Worm (Caenorhabditis elegans) whole organism, L4 larva: Measurements from ENCODE around the gene crn-6.

Source experiments
- F37D6.2 ChIP-seq: sonication (generic microtip); optimal IDR thresholded peaks from 2 replicates; lab custom pipeline; 2016; ENCODE audit warnings: mild to moderate bottlenecking, missing genetic modification characterization, missing compliant biosample characterization
- T26A8.4 ChIP-seq: fragments of 200-800 bp; sonication (Bioruptor generic); IDR thresholded peaks from 2 replicates; pipeline ENCODE4 v1.3.6; 2022; ENCODE audit warnings: missing genetic modification characterization, missing compliant biosample characterization
- ZK546.5 ChIP-seq, 2 experiments: sonication (generic microtip); optimal IDR thresholded peaks; 2 replicates each; lab custom pipeline; 2017; ENCODE audit warnings: missing biosample characterization in 2 of 2, missing genetic modification characterization in 2 of 2
- aha-1 ChIP-seq: fragments of 150-350 bp; peaks from one replicate; lab custom pipeline; 2014; ENCODE audit warnings: missing biosample characterization, missing genetic modification characterization
- attf-4 ChIP-seq: sonication (generic microtip); optimal IDR thresholded peaks from 3 replicates; lab custom pipeline; 2017; ENCODE audit warnings: missing biosample characterization, missing genetic modification characterization
- ceh-32 ChIP-seq: sonication (generic microtip); optimal IDR thresholded peaks from 2 replicates; lab custom pipeline; 2016; ENCODE audit warnings: mild to moderate bottlenecking, missing genetic modification characterization, missing compliant biosample characterization; ENCODE audit not compliant: poor library complexity
- ceh-62 ChIP-seq: sonication (generic microtip); optimal IDR thresholded peaks from 2 replicates; lab custom pipeline; 2017; ENCODE audit warnings: missing biosample characterization, missing genetic modification characterization
- ces-1 ChIP-seq: fragments of 150-350 bp; sonication (generic microtip); optimal IDR thresholded peaks from 4 replicates; lab custom pipeline; 2014; ENCODE audit warnings: missing biosample characterization, missing genetic modification reagents, missing genetic modification characterization
- ctbp-1 ChIP-seq: fragments of 200-800 bp; sonication (Bioruptor generic); IDR thresholded peaks from 2 replicates; pipeline ENCODE4 v1.3.6; 2022; ENCODE audit warnings: missing genetic modification reagents, missing genetic modification characterization, missing compliant biosample characterization
- daf-16 ChIP-seq, 3 experiments: sonication (generic microtip); optimal IDR thresholded peaks; 2 replicates each; lab custom pipeline; 2016 to 2017; ENCODE audit warnings: missing genetic modification characterization in 3 of 3, missing genetic modification reagents in 3 of 3, mild to moderate bottlenecking in 2 of 3, missing compliant biosample characterization in 2 of 3, missing biosample characterization in 1 of 3, moderate library complexity in 1 of 3
- daf-8 ChIP-seq: fragments of 200-800 bp; sonication (Bioruptor generic); IDR thresholded peaks from 2 replicates; pipeline ENCODE4 v1.3.6; 2022; ENCODE audit warnings: missing genetic modification characterization, missing compliant biosample characterization
- dmd-9 ChIP-seq: fragments of 200-800 bp; sonication (Bioruptor generic); IDR thresholded peaks from 2 replicates; pipeline ENCODE4 v1.3.6; 2022; ENCODE audit warnings: missing genetic modification reagents, missing genetic modification characterization, missing compliant biosample characterization
- dpl-1 ChIP-seq: fragments of 150-350 bp; optimal IDR thresholded peaks from 2 replicates; lab custom pipeline; 2014; ENCODE audit warnings: missing biosample characterization, missing genetic modification reagents, missing genetic modification characterization
- egl-27 ChIP-seq: sonication (generic microtip); optimal IDR thresholded peaks from 3 replicates; lab custom pipeline; 2017; ENCODE audit warnings: missing biosample characterization, missing genetic modification reagents, missing genetic modification characterization
- fos-1 ChIP-seq: fragments of 150-350 bp; optimal IDR thresholded peaks from 2 replicates; lab custom pipeline; 2014; ENCODE audit warnings: missing biosample characterization, missing genetic modification characterization
- gei-8 ChIP-seq: fragments of 200-800 bp; sonication (Bioruptor generic); optimal IDR thresholded peaks from 2 replicates; lab custom pipeline; 2018; ENCODE audit warnings: mild to moderate bottlenecking, missing genetic modification characterization, missing compliant biosample characterization
- hif-1 ChIP-seq, 2 experiments: sonication (generic microtip); optimal IDR thresholded peaks; 2 replicates each; lab custom pipeline; 2016 to 2017; ENCODE audit warnings: missing compliant biosample characterization in 2 of 2, missing genetic modification characterization in 2 of 2, missing genetic modification reagents in 2 of 2, missing genotype in 2 of 2, mild to moderate bottlenecking in 1 of 2
- hlh-11 ChIP-seq: fragments of 200-800 bp; sonication (Bioruptor generic); optimal IDR thresholded peaks from 2 replicates; lab custom pipeline; 2018; ENCODE audit warnings: mild to moderate bottlenecking, missing genetic modification characterization, missing compliant biosample characterization
- hlh-30 ChIP-seq: sonication (generic microtip); optimal IDR thresholded peaks from 2 replicates; lab custom pipeline; 2017; ENCODE audit warnings: antibody characterized with exemption, mild to moderate bottlenecking, missing genetic modification characterization, missing compliant biosample characterization; ENCODE audit not compliant: insufficient read depth
- hmg-1.1 ChIP-seq: fragments of 200-800 bp; sonication (Bioruptor generic); IDR thresholded peaks from 2 replicates; pipeline ENCODE4 v1.3.6; 2022; ENCODE audit warnings: missing genetic modification reagents, missing genetic modification characterization, missing compliant biosample characterization
- lir-3 ChIP-seq: sonication (generic microtip); optimal IDR thresholded peaks from 2 replicates; lab custom pipeline; 2016; ENCODE audit warnings: mild to moderate bottlenecking, missing genetic modification characterization, missing compliant biosample characterization
- madf-5 ChIP-seq, 2 experiments: fragments of 200-800 bp; sonication (Bioruptor generic); IDR thresholded peaks; 2 replicates each; pipeline ENCODE4 v1.3.6; 2022; ENCODE audit warnings: missing compliant biosample characterization in 2 of 2, missing genetic modification characterization in 2 of 2
- mdt-29 ChIP-seq: fragments of 200-800 bp; sonication (Bioruptor generic); IDR thresholded peaks from 2 replicates; pipeline ENCODE4 v1.3.6; 2022; ENCODE audit warnings: missing genetic modification reagents, missing genetic modification characterization, missing compliant biosample characterization
- mep-1 ChIP-seq: fragments of 150-350 bp; sonication (generic microtip); optimal IDR thresholded peaks from 3 replicates; lab custom pipeline; 2014; ENCODE audit warnings: missing biosample characterization, missing genetic modification characterization
- mxl-2 ChIP-seq: fragments of 200-800 bp; sonication (Bioruptor generic); conservative IDR thresholded peaks from 2 replicates; pipeline ENCODE4 v1.3.6; 2022; ENCODE audit warnings: missing genetic modification reagents, missing genetic modification characterization, missing compliant biosample characterization
- mxl-3 ChIP-seq: fragments of 200-800 bp; sonication (Bioruptor generic); optimal IDR thresholded peaks from 2 replicates; lab custom pipeline; 2018; ENCODE audit warnings: mild to moderate bottlenecking, missing genetic modification characterization, missing compliant biosample characterization
- nhr-102 ChIP-seq: sonication (generic microtip); optimal IDR thresholded peaks from 2 replicates; lab custom pipeline; 2016; ENCODE audit warnings: mild to moderate bottlenecking, missing genetic modification characterization, moderate library complexity, missing compliant biosample characterization
- nhr-11 ChIP-seq: fragments of 150-350 bp; optimal IDR thresholded peaks from 2 replicates; lab custom pipeline; 2014; ENCODE audit warnings: missing biosample characterization, missing genetic modification characterization
- nhr-111 ChIP-seq: fragments of 200-800 bp; sonication (Bioruptor generic); optimal IDR thresholded peaks from 2 replicates; lab custom pipeline; 2018; ENCODE audit warnings: mild to moderate bottlenecking, missing genetic modification characterization, missing compliant biosample characterization
- nhr-25 ChIP-seq: sonication (generic microtip); optimal IDR thresholded peaks from 2 replicates; lab custom pipeline; 2017; ENCODE audit warnings: missing genetic modification characterization, mild to moderate bottlenecking, missing compliant biosample characterization, antibody characterized with exemption, moderate library complexity, borderline replicate concordance; ENCODE audit not compliant: insufficient read depth
- nhr-28 ChIP-seq: fragments of 150-350 bp; optimal IDR thresholded peaks from 2 replicates; lab custom pipeline; 2014; ENCODE audit warnings: missing biosample characterization, missing genetic modification characterization
- nhr-41 ChIP-seq: fragments of 200-800 bp; sonication (Bioruptor generic); IDR thresholded peaks from 2 replicates; pipeline ENCODE4 v1.3.6; 2022; ENCODE audit warnings: missing genetic modification reagents, missing genetic modification characterization, missing compliant biosample characterization
- nhr-42 ChIP-seq: fragments of 200-800 bp; sonication (Bioruptor generic); IDR thresholded peaks from 2 replicates; pipeline ENCODE4 v1.3.6; 2022; ENCODE audit warnings: missing genetic modification characterization, missing compliant biosample characterization
- nhr-6 ChIP-seq: fragments of 150-350 bp; optimal IDR thresholded peaks from 2 replicates; lab custom pipeline; 2014; ENCODE audit warnings: missing biosample characterization, missing genetic modification characterization
- nhr-76 ChIP-seq: fragments of 150-350 bp; optimal IDR thresholded peaks from 2 replicates; lab custom pipeline; 2014; ENCODE audit warnings: missing biosample characterization, missing genetic modification characterization
- pha-4 ChIP-seq, 2 experiments: fragments of 150-350 bp in 1 of 2; fragments of 200-800 bp in 1 of 2; sonication (Bioruptor generic) in 1 of 2; IDR thresholded peaks in 1 of 2; optimal IDR thresholded peaks in 1 of 2; 2 replicates each; pipeline versions ENCODE4 v1.3.6 to Lab custom; 2014 to 2022; ENCODE audit warnings: missing genetic modification characterization in 2 of 2, missing genetic modification reagents in 2 of 2, missing biosample characterization in 1 of 2, missing compliant biosample characterization in 1 of 2
- php-3 ChIP-seq: fragments of 200-800 bp; sonication (Bioruptor generic); IDR thresholded peaks from 2 replicates; pipeline ENCODE4 v1.3.6; 2022; ENCODE audit warnings: missing genetic modification reagents, missing genetic modification characterization, missing compliant biosample characterization
- pqm-1 ChIP-seq: sonication (generic microtip); optimal IDR thresholded peaks from 2 replicates; lab custom pipeline; 2017; ENCODE audit warnings: missing biosample characterization, missing genetic modification characterization
- tra-1 ChIP-seq: fragments of 200-800 bp; sonication (Bioruptor generic); IDR thresholded peaks from 2 replicates; pipeline ENCODE4 v1.3.6; 2022; ENCODE audit warnings: missing genetic modification reagents, missing genetic modification characterization, missing compliant biosample characterization
- unc-130 ChIP-seq: sonication (generic microtip); optimal IDR thresholded peaks from 2 replicates; lab custom pipeline; 2016; ENCODE audit warnings: missing genetic modification reagents, missing genetic modification characterization, missing compliant biosample characterization
- unc-39 ChIP-seq: sonication (generic microtip); optimal IDR thresholded peaks from 2 replicates; lab custom pipeline; 2017; ENCODE audit warnings: missing biosample characterization, missing genetic modification characterization
- unc-62 ChIP-seq, 3 experiments: fragments of 150-350 bp in 1 of 3; sonication (generic microtip); optimal IDR thresholded peaks in 2 of 3; peaks in 1 of 3; 1 replicate in 1 of 3; 2 replicates in 2 of 3; lab custom pipeline; 2014 to 2017; ENCODE audit warnings: missing biosample characterization in 3 of 3, missing genetic modification characterization in 3 of 3, missing genetic modification reagents in 3 of 3, missing genotype in 1 of 3
- zag-1 ChIP-seq: fragments of 150-350 bp; optimal IDR thresholded peaks from 2 replicates; lab custom pipeline; 2014; ENCODE audit warnings: missing biosample characterization, missing genetic modification characterization
- zfp-3 ChIP-seq: fragments of 200-800 bp; sonication (Bioruptor generic); conservative IDR thresholded peaks from 2 replicates; pipeline ENCODE4 v1.3.6; 2022; ENCODE audit warnings: missing genetic modification reagents, missing genetic modification characterization, missing compliant biosample characterization
- ztf-11 ChIP-seq: fragments of 150-350 bp; optimal IDR thresholded peaks from 2 replicates; lab custom pipeline; 2014; ENCODE audit warnings: missing biosample characterization, missing genetic modification characterization

The crn-6 gene

DNA sequence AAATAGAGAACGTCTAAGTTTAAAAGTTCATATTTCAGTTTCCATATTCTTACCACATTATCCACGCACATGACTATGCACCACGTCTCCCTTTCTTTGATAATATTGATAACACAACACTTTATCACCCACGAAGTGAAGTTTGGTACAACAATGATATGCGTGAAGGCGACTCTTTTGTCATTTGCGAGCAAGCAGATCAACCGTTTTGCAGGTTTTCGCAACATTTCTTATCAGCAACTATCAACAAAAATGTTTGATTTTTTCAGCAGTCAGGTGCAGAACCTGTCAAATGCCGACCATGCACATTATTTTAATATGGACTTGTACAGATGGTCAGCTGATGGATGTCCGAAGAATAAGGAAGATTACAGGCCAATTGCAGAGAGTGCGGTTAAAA lies 40.5 kb upstream of the crn-6 start (continued):
- TF ChIP-seq gei-8 (peak; percentile 70), mep-1 (tag; lab: Kevin White, UChicago) (no peak), php-3 (GFP tag; lab: Robert Waterston, UW) (peak; percentile 75), zfp-3 (GFP tag; lab: Robert Waterston, UW) (no peak), nhr-41 (peak; percentile 46; the same call in 1 of the 2 replicates), madf-5 (GFP tag; IDR thresholded peaks at IDR 0.05; lab: Robert Waterston, UW) (no peak), hif-1 (tag; optimal IDR thresholded peaks at IDR 0.05; lab: Kevin White, UChicago) (no peak), tra-1 (GFP tag; lab: Robert Waterston, UW) (peak; percentile 75), dmd-9 (GFP tag; lab: Robert Waterston, UW) (no peak), ztf-11 (tag; lab: Kevin White, UChicago) (no peak), nhr-6 (no peak), unc-130 (no peak), ceh-32 (tag; lab: Kevin White, UChicago) (no peak), unc-39 (tag; lab: Kevin White, UChicago) (no peak), zag-1 (no peak), ces-1 (GFP tag; lab: Kevin White, UChicago) (no peak), attf-4 (tag; lab: Kevin White, UChicago) (no peak), hlh-11 (tag; lab: Kevin White, UChicago) (peak; percentile 92), unc-62 (GFP tag; optimal IDR thresholded peaks at IDR 0.05 in 1 of 2; lab: Kevin White, UChicago) (peak; percentile 8 to 69), unc-62 (tag; optimal IDR thresholded peaks at IDR 0.05; lab: Kevin White, UChicago) (no peak), mxl-2 (GFP tag; lab: Robert Waterston, UW) (no peak), lir-3 (no peak), F37D6.2 (tag; lab: Kevin White, UChicago) (no peak), ctbp-1 (GFP tag; lab: Robert Waterston, UW) (no peak), nhr-28 (peak; percentile 88), egl-27 (no peak), nhr-102 (tag; lab: Kevin White, UChicago) (peak; percentile 2), nhr-76 (tag; lab: Kevin White, UChicago) (no peak), daf-16 (GFP tag; optimal IDR thresholded peaks at IDR 0.05; lab: Kevin White, UChicago) (peak in 1 of 2 experiments; percentile 48), daf-16 (tag; optimal IDR thresholded peaks at IDR 0.05; lab: Kevin White, UChicago) (peak; percentile 69), dpl-1 (no peak), hlh-30 (peak; percentile 55), pqm-1 (tag; lab: Kevin White, UChicago) (peak; percentile 96), mxl-3 (GFP tag; lab: Kevin White, UChicago) (peak; percentile 63)
- TF ChIP-seq, all 104 proteins: peak for 19

DNA sequence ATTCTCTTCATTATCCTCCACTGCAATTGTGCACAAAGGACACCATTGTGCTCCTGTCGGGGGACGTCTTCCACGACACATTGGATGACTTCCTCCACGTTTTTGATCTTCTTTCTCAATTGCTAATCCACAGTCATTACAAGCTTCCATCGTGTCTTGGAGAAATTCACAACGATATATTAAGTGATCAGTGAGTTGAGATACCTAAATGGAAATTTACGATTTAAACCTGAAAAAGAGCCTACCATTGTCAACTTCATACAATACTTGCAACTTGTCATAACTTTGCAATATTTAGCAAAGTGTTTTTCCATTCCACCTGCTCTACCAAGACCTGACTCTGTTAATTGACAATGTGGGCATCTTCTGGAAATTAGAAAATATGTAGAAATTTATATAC lies 39.2 kb upstream of the crn-6 start:
- no peak for TF ChIP-seq egl-27
- peak; percentile 93 for TF ChIP-seq aha-1 (tag; lab: Kevin White, UChicago)

DNA sequence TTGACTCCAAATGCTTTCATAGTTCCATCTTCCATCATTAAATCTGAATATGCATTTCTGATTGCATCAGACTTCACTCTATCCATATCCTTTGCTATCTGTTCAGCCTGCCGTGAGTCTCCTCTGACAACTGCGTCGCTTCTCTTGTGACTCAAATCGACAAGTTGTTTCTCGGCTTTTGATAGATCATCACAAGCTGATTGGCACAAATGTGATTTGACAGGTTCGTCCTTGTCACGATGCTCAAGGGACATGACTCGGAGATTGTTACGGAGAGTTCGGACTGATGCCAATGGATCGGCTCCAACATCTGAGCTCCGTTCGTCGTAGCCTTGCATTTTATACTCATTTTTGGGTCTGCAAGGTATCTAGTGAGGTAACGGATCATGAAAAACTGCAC lies 38.3 kb upstream of the crn-6 start:
- TF ChIP-seq hmg-1.1 (no peak), hlh-11 (tag; lab: Kevin White, UChicago) (peak; percentile 16), nhr-11 (tag; lab: Kevin White, UChicago) (peak; percentile 51), unc-62 (GFP tag; optimal IDR thresholded peaks at IDR 0.05 in 1 of 2; lab: Kevin White, UChicago) (peak in 1 of 2 experiments; percentile 3), unc-62 (tag; optimal IDR thresholded peaks at IDR 0.05; lab: Kevin White, UChicago) (no peak), ZK546.5 (tag; optimal IDR thresholded peaks at IDR 0.05; lab: Kevin White, UChicago) (no peak), tra-1 (GFP tag; lab: Robert Waterston, UW) (no peak), nhr-111 (no peak), hlh-30 (peak; percentile 28), pqm-1 (tag; lab: Kevin White, UChicago) (no peak), daf-8 (GFP tag; lab: Robert Waterston, UW) (no peak), dpl-1 (no peak), pha-4 (GFP tag; IDR thresholded peaks at IDR 0.05; lab: Robert Waterston, UW) (no peak), pha-4 (tag; optimal IDR thresholded peaks at IDR 0.05; lab: Kevin White, UChicago) (no peak), T26A8.4 (GFP tag; lab: Robert Waterston, UW) (no peak), ceh-62 (no peak), nhr-42 (no peak), nhr-25 (tag; lab: Kevin White, UChicago) (no peak), hif-1 (tag; optimal IDR thresholded peaks at IDR 0.05; lab: Kevin White, UChicago) (no peak), fos-1 (tag; lab: Kevin White, UChicago) (no peak), mdt-29 (GFP tag; lab: Robert Waterston, UW) (no peak)
